Worm (Caenorhabditis elegans) whole organism, L3 larva: Measurements from ENCODE around the gene R10F2.6.

Experiments used
- ceh-82 ChIP-seq: fragments of 150-350 bp; optimal IDR thresholded peaks from 2 replicates; lab custom pipeline; 2014; ENCODE audit warnings: missing biosample characterization, missing genetic modification characterization
- egl-5 ChIP-seq: fragments of 150-350 bp; optimal IDR thresholded peaks from 2 replicates; lab custom pipeline; 2017; ENCODE audit warnings: missing biosample characterization, missing genetic modification reagents, missing genetic modification characterization, inconsistent platforms
- elt-3 ChIP-seq, 3 experiments: fragments of 150-350 bp in 1 of 3; sonication (generic microtip) in 2 of 3; optimal IDR thresholded peaks; 2 replicates in 2 of 3; 4 replicates in 1 of 3; lab custom pipeline; 2014 to 2017; ENCODE audit warnings: missing biosample characterization in 3 of 3, missing genetic modification characterization in 3 of 3
- skn-1 ChIP-seq: fragments of 150-350 bp; optimal IDR thresholded peaks from 2 replicates; lab custom pipeline; 2014; ENCODE audit warnings: missing biosample characterization, missing genetic modification characterization
- snpc-4 ChIP-seq: fragments of 150-350 bp; optimal IDR thresholded peaks from 2 replicates; lab custom pipeline; 2014; ENCODE audit warnings: missing biosample characterization, missing genetic modification characterization

- TF ChIP-seq ceh-82 (tag; lab: Kevin White, UChicago) = no peak
- TF ChIP-seq elt-3 (tag; optimal IDR thresholded peaks at IDR 0.05; lab: Kevin White, UChicago) = no peak
- no peak for TF ChIP-seq skn-1 (tag; lab: Kevin White, UChicago)
- no peak for TF ChIP-seq snpc-4 (tag; lab: Kevin White, UChicago)
- no peak for TF ChIP-seq egl-5 (tag; lab: Kevin White, UChicago)
These were observed 36.1 kb downstream of the R10F2.6 start for ce11 chrIII:2907819-2908218.
